Worm (Caenorhabditis elegans) whole organism, L3 larva: ENCODE data around the gene srbc-50.

Source experiments
- R02D3.7 ChIP-seq: fragments of 150-350 bp; optimal IDR thresholded peaks from 2 replicates; lab custom pipeline; 2014; ENCODE audit warnings: missing biosample characterization, missing genetic modification characterization
- ZK546.5 ChIP-seq: sonication (generic microtip); optimal IDR thresholded peaks from 2 replicates; lab custom pipeline; 2017; ENCODE audit warnings: missing biosample characterization, missing genetic modification characterization
- aly-2 ChIP-seq: fragments of 150-350 bp; optimal IDR thresholded peaks from 2 replicates; lab custom pipeline; 2014; ENCODE audit warnings: missing biosample characterization, missing genetic modification characterization
- ceh-16 ChIP-seq: sonication (generic microtip); optimal IDR thresholded peaks from 2 replicates; lab custom pipeline; 2017; ENCODE audit warnings: missing biosample characterization, missing genetic modification characterization
- ceh-28 ChIP-seq: fragments of 150-350 bp; optimal IDR thresholded peaks from 2 replicates; lab custom pipeline; 2014; ENCODE audit warnings: missing biosample characterization, missing genetic modification reagents, missing genetic modification characterization
- ceh-82 ChIP-seq: fragments of 150-350 bp; optimal IDR thresholded peaks from 2 replicates; lab custom pipeline; 2014; ENCODE audit warnings: missing biosample characterization, missing genetic modification characterization
- daf-12 ChIP-seq: fragments of 150-350 bp; optimal IDR thresholded peaks from 2 replicates; lab custom pipeline; 2014; ENCODE audit warnings: missing biosample characterization, missing genetic modification reagents, missing genetic modification characterization
- egl-27 ChIP-seq: sonication (generic microtip); optimal IDR thresholded peaks from 4 replicates; lab custom pipeline; 2017; ENCODE audit warnings: missing biosample characterization, missing genetic modification reagents, missing genetic modification characterization
- elt-1 ChIP-seq: fragments of 150-350 bp; optimal IDR thresholded peaks from 2 replicates; lab custom pipeline; 2014; ENCODE audit warnings: missing biosample characterization, missing genetic modification characterization
- elt-2 ChIP-seq: sonication (generic microtip); optimal IDR thresholded peaks from 2 replicates; lab custom pipeline; 2016; ENCODE audit warnings: missing genetic modification reagents, mild to moderate bottlenecking, missing genetic modification characterization, missing compliant biosample characterization
- eor-1 ChIP-seq, 2 experiments: fragments of 150-350 bp; optimal IDR thresholded peaks; 2 replicates each; lab custom pipeline; 2014 to 2018; ENCODE audit warnings: missing biosample characterization in 2 of 2, missing genetic modification characterization in 2 of 2
- fkh-10 ChIP-seq: sonication (generic microtip); optimal IDR thresholded peaks from 2 replicates; lab custom pipeline; 2017; ENCODE audit warnings: missing biosample characterization, missing genetic modification reagents, missing genetic modification characterization
- fkh-2 ChIP-seq: fragments of 150-350 bp; optimal IDR thresholded peaks from 2 replicates; lab custom pipeline; 2014; ENCODE audit warnings: missing biosample characterization, missing genetic modification reagents, missing genetic modification characterization
- fos-1 ChIP-seq: fragments of 150-350 bp; optimal IDR thresholded peaks from 2 replicates; lab custom pipeline; 2014; ENCODE audit warnings: missing biosample characterization, missing genetic modification characterization
- hmg-11 ChIP-seq: sonication (generic microtip); optimal IDR thresholded peaks from 2 replicates; lab custom pipeline; 2016; ENCODE audit warnings: missing genetic modification characterization, missing compliant biosample characterization
- jun-1 ChIP-seq: fragments of 150-350 bp; optimal IDR thresholded peaks from 2 replicates; lab custom pipeline; 2014; ENCODE audit warnings: missing biosample characterization, missing genetic modification reagents, missing genetic modification characterization
- mml-1 ChIP-seq: fragments of 150-350 bp; sonication (generic microtip); optimal IDR thresholded peaks from 3 replicates; lab custom pipeline; 2014; ENCODE audit warnings: missing biosample characterization, missing genetic modification characterization
- nfya-1 ChIP-seq: sonication (generic microtip); optimal IDR thresholded peaks from 2 replicates; lab custom pipeline; 2017; ENCODE audit warnings: missing genetic modification characterization, mild to moderate bottlenecking, missing compliant biosample characterization, antibody characterized with exemption, moderate library complexity; ENCODE audit not compliant: insufficient read depth
- nhr-11 ChIP-seq: fragments of 150-350 bp; optimal IDR thresholded peaks from 2 replicates; lab custom pipeline; 2014; ENCODE audit warnings: missing biosample characterization, missing genetic modification characterization
- nhr-12 ChIP-seq: fragments of 150-350 bp; optimal IDR thresholded peaks from 2 replicates; lab custom pipeline; 2014; ENCODE audit warnings: missing biosample characterization, missing genetic modification characterization
- nhr-23 ChIP-seq: fragments of 150-350 bp; optimal IDR thresholded peaks from 2 replicates; lab custom pipeline; 2014; ENCODE audit warnings: missing biosample characterization, missing genetic modification reagents, missing genetic modification characterization
- nhr-237 ChIP-seq: fragments of 150-350 bp; optimal IDR thresholded peaks from 2 replicates; lab custom pipeline; 2014; ENCODE audit warnings: missing biosample characterization, missing genetic modification characterization
- nhr-25 ChIP-seq: sonication (generic microtip); optimal IDR thresholded peaks from 2 replicates; lab custom pipeline; 2017; ENCODE audit warnings: missing biosample characterization, missing genetic modification characterization
- nhr-28 ChIP-seq: fragments of 150-350 bp; optimal IDR thresholded peaks from 2 replicates; lab custom pipeline; 2014; ENCODE audit warnings: missing biosample characterization, missing genetic modification characterization
- nhr-43 ChIP-seq: sonication (generic microtip); optimal IDR thresholded peaks from 2 replicates; lab custom pipeline; 2016; ENCODE audit warnings: mild to moderate bottlenecking, missing genetic modification characterization, missing compliant biosample characterization; ENCODE audit not compliant: poor library complexity, severe bottlenecking
- nhr-67 ChIP-seq: fragments of 150-350 bp; optimal IDR thresholded peaks from 2 replicates; lab custom pipeline; 2014; ENCODE audit warnings: missing biosample characterization, missing genetic modification characterization
- nhr-76 ChIP-seq: fragments of 150-350 bp; sonication (generic microtip); optimal IDR thresholded peaks from 5 replicates; lab custom pipeline; 2014; ENCODE audit warnings: missing biosample characterization, missing genetic modification characterization
- nhr-77 ChIP-seq: fragments of 150-350 bp; optimal IDR thresholded peaks from 2 replicates; lab custom pipeline; 2014; ENCODE audit warnings: missing biosample characterization, missing genetic modification characterization
- pha-4 ChIP-seq: fragments of 150-350 bp; optimal IDR thresholded peaks from 2 replicates; lab custom pipeline; 2014; ENCODE audit warnings: missing biosample characterization, missing genetic modification reagents, missing genetic modification characterization
- pqm-1 ChIP-seq: fragments of 150-350 bp; optimal IDR thresholded peaks from 2 replicates; lab custom pipeline; 2017; ENCODE audit warnings: missing biosample characterization, missing genetic modification characterization, inconsistent platforms
- sea-2 ChIP-seq: fragments of 150-350 bp; sonication (generic microtip); optimal IDR thresholded peaks from 4 replicates; lab custom pipeline; 2014; ENCODE audit warnings: missing biosample characterization, missing genetic modification reagents, missing genetic modification characterization
- skn-1 ChIP-seq: fragments of 150-350 bp; optimal IDR thresholded peaks from 2 replicates; lab custom pipeline; 2014; ENCODE audit warnings: missing biosample characterization, missing genetic modification characterization
- unc-39 ChIP-seq: sonication (generic microtip); optimal IDR thresholded peaks from 4 replicates; lab custom pipeline; 2017; ENCODE audit warnings: missing biosample characterization, missing genetic modification characterization
- unc-62 ChIP-seq: fragments of 150-350 bp; sonication (generic microtip); optimal IDR thresholded peaks from 4 replicates; lab custom pipeline; 2014; ENCODE audit warnings: missing biosample characterization, missing genetic modification reagents, missing genetic modification characterization

srbc-50 gene

DNA sequence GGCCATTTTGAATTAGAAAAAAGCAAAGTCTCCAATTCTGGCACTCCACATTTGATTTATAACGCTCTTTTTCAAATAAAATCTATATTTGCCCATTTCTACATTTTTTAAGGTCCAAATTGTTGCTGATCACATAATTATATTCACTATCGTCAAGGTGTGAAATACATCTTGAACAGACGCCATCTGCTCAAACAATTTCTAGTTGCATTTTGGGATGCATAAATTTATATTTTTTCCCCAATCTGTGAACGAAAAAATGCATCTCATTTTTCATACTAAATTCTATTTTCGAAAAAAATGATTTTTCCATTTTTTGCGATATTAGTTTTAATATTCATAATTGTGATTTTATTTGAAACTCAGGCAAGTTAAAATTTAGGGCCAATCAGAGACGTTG is 31.5 kb downstream of the srbc-50 start, which contains the start of gene T26E4.7:
Gene T26E4.7, plus strand, starts transcription at position 301 of the 400 bp plus-strand sequence.
- no peak for TF ChIP-seq mml-1 (tag; lab: Kevin White, UChicago)
- TF ChIP-seq elt-2 (tag; lab: Kevin White, UChicago): no peak
- TF ChIP-seq fkh-2 (tag; lab: Kevin White, UChicago): no peak
- no peak for TF ChIP-seq hmg-11 (tag; lab: Kevin White, UChicago)

DNA sequence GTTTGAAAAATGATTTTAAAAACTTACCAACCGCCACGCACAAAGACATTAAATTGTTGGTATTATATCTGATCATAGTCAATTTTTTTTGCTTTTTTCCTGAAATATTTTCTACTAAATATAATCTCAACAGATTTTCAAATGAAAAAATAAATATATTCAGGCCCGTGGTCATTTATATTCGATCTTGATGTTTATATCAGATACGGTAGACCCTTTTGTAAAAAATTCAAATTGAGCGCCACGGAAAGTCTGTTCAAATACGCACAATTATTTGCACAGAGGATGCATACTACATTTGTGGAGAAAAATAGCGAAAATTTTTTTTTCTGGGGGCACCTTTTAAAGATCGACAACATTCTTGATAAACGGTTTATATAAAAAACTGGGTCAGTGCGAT is 32.4 kb downstream of the srbc-50 start, which contains the start of gene T26E4.4:
Gene T26E4.4, minus strand, starts transcription at position 101 of the 400 bp plus-strand sequence.
- no peak for TF ChIP-seq daf-12
- no peak for TF ChIP-seq nhr-28 (tag; lab: Kevin White, UChicago)
- TF ChIP-seq ceh-16 (tag; lab: Kevin White, UChicago): no peak
- TF ChIP-seq ZK546.5: no peak
- no peak for TF ChIP-seq nhr-23 (tag; lab: Kevin White, UChicago)
- no peak for TF ChIP-seq eor-1 (tag; optimal IDR thresholded peaks at IDR 0.05; lab: Kevin White, UChicago)
- no peak for TF ChIP-seq nhr-25 (tag; lab: Kevin White, UChicago)
- TF ChIP-seq jun-1 (tag; lab: Kevin White, UChicago): no peak
- TF ChIP-seq nhr-76 (tag; lab: Kevin White, UChicago): no peak
- TF ChIP-seq nhr-11 (tag; lab: Kevin White, UChicago): no peak
- no peak for TF ChIP-seq fos-1 (tag; lab: Kevin White, UChicago)
- TF ChIP-seq sea-2 (GFP tag; lab: Kevin White, UChicago): no peak
- no peak for TF ChIP-seq mml-1 (tag; lab: Kevin White, UChicago)
- TF ChIP-seq nfya-1: no peak
- no peak for TF ChIP-seq elt-1 (tag; lab: Kevin White, UChicago)
- no peak for TF ChIP-seq nhr-77 (tag; lab: Kevin White, UChicago)
- TF ChIP-seq pha-4 (tag; lab: Kevin White, UChicago): no peak
- TF ChIP-seq, all 47 proteins: peak for 0

DNA sequence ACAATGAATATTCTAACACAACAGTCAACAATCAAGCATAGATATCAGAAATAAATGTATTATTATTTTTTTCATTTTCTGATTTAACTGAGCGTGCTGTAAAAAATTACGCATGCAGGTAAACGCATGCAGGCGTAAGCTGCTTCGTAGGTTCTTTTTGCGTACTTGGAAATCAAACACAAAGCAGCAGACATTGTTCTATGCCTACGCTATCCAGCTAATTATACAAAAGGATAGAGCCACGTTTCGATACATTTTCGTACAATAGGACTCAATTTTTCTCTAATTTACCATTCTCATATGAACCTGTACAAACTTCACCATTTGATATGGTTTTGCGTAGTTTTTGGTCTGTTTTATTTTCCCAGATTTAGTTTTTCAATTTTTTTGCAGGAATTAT is 42.3 kb downstream of the srbc-50 start, which contains the start of gene T26E4.3:
Gene T26E4.3, plus strand, starts transcription at position 301 of the 400 bp plus-strand sequence.
- TF ChIP-seq unc-39 (tag; lab: Kevin White, UChicago) (no peak), nhr-77 (tag; lab: Kevin White, UChicago) (no peak), unc-62 (GFP tag; lab: Kevin White, UChicago) (no peak), skn-1 (tag; lab: Kevin White, UChicago) (no peak), ZK546.5 (no peak), jun-1 (tag; lab: Kevin White, UChicago) (no peak), nhr-43 (tag; lab: Kevin White, UChicago) (no peak), nhr-237 (tag; lab: Kevin White, UChicago) (no peak), fkh-10 (GFP tag; lab: Kevin White, UChicago) (no peak), daf-12 (no peak), sea-2 (GFP tag; lab: Kevin White, UChicago) (no peak), eor-1 (tag; optimal IDR thresholded peaks at IDR 0.05; lab: Kevin White, UChicago) (no peak), ceh-82 (no peak), aly-2 (tag; lab: Kevin White, UChicago) (no peak)

DNA sequence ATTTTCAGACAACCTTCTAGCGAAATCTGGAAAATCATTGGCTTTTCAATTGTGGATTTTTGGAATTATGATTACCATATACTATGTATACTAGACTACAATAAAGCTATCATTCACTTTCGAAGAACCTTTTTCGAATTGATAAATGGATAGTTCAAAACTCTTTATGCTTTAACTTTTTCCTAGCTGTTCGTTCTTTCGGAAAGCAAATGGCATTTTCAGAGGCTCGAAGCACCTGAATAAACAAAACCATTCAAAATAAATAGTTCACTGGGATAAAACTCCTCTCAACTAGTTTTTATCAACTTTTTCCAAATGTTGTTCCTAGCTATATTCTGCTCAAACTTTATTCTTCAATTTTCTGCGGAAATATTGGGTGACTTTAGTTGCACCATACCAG is 43.7 kb downstream of the srbc-50 start, which contains the start of gene T26E4.2:
Gene T26E4.2, plus strand, starts transcription at position 301 of the 400 bp plus-strand sequence.
- TF ChIP-seq nhr-43 (tag; lab: Kevin White, UChicago): no peak
- TF ChIP-seq ZK546.5: no peak
- no peak for TF ChIP-seq elt-2 (tag; lab: Kevin White, UChicago)
- TF ChIP-seq nhr-12 (tag; lab: Kevin White, UChicago): no peak
- no peak for TF ChIP-seq unc-62 (GFP tag; lab: Kevin White, UChicago)
- TF ChIP-seq jun-1 (tag; lab: Kevin White, UChicago): no peak
- no peak for TF ChIP-seq ceh-16 (tag; lab: Kevin White, UChicago)
- TF ChIP-seq pqm-1 (tag; lab: Kevin White, UChicago): no peak
- no peak for TF ChIP-seq hmg-11 (tag; lab: Kevin White, UChicago)
- TF ChIP-seq skn-1 (tag; lab: Kevin White, UChicago): no peak
- no peak for TF ChIP-seq egl-27 (tag; lab: Kevin White, UChicago)
- no peak for TF ChIP-seq fos-1 (tag; lab: Kevin White, UChicago)

DNA sequence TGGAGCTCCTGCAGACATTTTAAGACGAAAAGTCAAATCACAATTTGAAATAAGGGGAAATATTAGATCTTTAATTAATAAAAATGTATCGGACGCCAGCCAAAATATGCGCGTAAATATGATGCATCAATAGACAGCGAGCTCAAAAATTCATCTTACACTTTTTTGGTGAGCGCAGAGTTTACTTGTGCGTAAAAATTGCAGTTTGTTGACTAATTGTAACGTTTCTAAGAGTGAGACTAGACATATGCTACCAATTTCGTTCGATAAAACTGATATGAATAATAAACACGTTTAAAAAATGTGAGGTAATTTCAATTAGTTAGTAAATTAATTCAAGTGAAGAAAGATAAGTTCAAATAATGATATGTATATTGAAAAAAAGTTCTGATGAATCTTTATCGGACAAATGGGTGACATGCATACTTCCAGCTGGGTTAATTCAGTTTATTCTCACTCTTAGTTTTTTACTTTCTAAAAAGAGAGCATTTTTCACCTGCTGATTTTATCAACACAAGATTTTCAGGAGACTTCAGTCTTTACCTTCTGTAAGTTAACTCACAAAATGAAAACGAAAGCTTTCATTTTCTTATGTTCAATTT is 45.5 kb downstream of the srbc-50 start, which contains the start of the genes nhr-285 and irld-52:
Gene nhr-285, minus strand, starts transcription at position 101 of the 602 bp plus-strand sequence.
Gene irld-52, plus strand, starts transcription at position 552 of the 602 bp plus-strand sequence.
- TF ChIP-seq R02D3.7 (tag; lab: Kevin White, UChicago) (no peak), nhr-67 (no peak), ceh-28 (tag; lab: Kevin White, UChicago) (no peak), nhr-43 (tag; lab: Kevin White, UChicago) (no peak), nhr-23 (tag; lab: Kevin White, UChicago) (no peak), fos-1 (tag; lab: Kevin White, UChicago) (no peak)
